Worm (Caenorhabditis elegans): ENCODE data around the gene tag-234.

tag-234 gene

ce11 chrII:5827364-5827763 is 36.6 kb upstream of the tag-234 start, which contains the start of gene tbc-2:
TSS of gene tbc-2 (minus strand) at chrII:5827443.
- TF ChIP-seq nhr-6 (tag; optimal IDR thresholded peaks at IDR 0.05) (no peak), blmp-1 (tag; optimal IDR thresholded peaks at IDR 0.05; ENCODE audit: insufficient read depth) (peak; percentile 26), sma-3 (GFP tag; optimal IDR thresholded peaks at IDR 0.05) (peak; percentile 8)

ce11 chrII:5828486-5828885 is 35.5 kb upstream of the tag-234 start, which contains the start of gene ZK1248.11:
TSS of gene ZK1248.11 (minus strand) at chrII:5828586.
- TF ChIP-seq ztf-4 (tag; optimal IDR thresholded peaks at IDR 0.05) = no peak
- TF ChIP-seq nhr-10 (tag; optimal IDR thresholded peaks at IDR 0.05) = no peak
- no peak for TF ChIP-seq ama-1 (optimal IDR thresholded peaks at IDR 0.05)
- no peak for TF ChIP-seq sem-4 (tag; optimal IDR thresholded peaks at IDR 0.05)
- TF ChIP-seq elt-3 (tag; optimal IDR thresholded peaks at IDR 0.05) = no peak
- TF ChIP-seq unc-55 (GFP tag; optimal IDR thresholded peaks at IDR 0.05) = no peak
- TF ChIP-seq skn-1 (tag; optimal IDR thresholded peaks at IDR 0.05) = no peak
- TF ChIP-seq mdl-1 (tag; optimal IDR thresholded peaks at IDR 0.05) = no peak
- TF ChIP-seq nhr-21 (tag; optimal IDR thresholded peaks at IDR 0.05) = no peak
- TF ChIP-seq ZK546.5 (tag; optimal IDR thresholded peaks at IDR 0.05) = no peak
- TF ChIP-seq lsy-2 (tag; optimal IDR thresholded peaks at IDR 0.05) = no peak
- TF ChIP-seq zag-1 (tag; optimal IDR thresholded peaks at IDR 0.05) = no peak
- TF ChIP-seq elt-1 (tag; optimal IDR thresholded peaks at IDR 0.05) = no peak
- no peak for TF ChIP-seq nhr-12 (tag; optimal IDR thresholded peaks at IDR 0.05)

ce11 chrII:5829940-5830424 is 34.0 kb upstream of the tag-234 start, which contains the start of gene col-74:
TSS of gene col-74 (plus strand) at chrII:5830374.
- TF ChIP-seq fos-1 (tag; optimal IDR thresholded peaks at IDR 0.05) (peak; percentile 47), sma-9 (GFP tag; optimal IDR thresholded peaks at IDR 0.05) (no peak), sma-9 (tag; optimal IDR thresholded peaks at IDR 0.05) (no peak)

- TF ChIP-seq unc-55 (GFP tag; optimal IDR thresholded peaks at IDR 0.05) = no peak
These were observed 32.6 kb upstream of the tag-234 start for ce11 chrII:5831373-5831772.

- TF ChIP-seq nhr-237 (tag; optimal IDR thresholded peaks at IDR 0.05) = no peak
- no peak for TF ChIP-seq lsy-2 (tag; optimal IDR thresholded peaks at IDR 0.05)
- TF ChIP-seq nhr-12 (tag; optimal IDR thresholded peaks at IDR 0.05) = no peak
- no peak for TF ChIP-seq egl-27 (tag; optimal IDR thresholded peaks at IDR 0.05)
- no peak for TF ChIP-seq nhr-25 (tag; optimal IDR thresholded peaks at IDR 0.05)
- TF ChIP-seq nhr-10 (tag; optimal IDR thresholded peaks at IDR 0.05) = no peak
- no peak for TF ChIP-seq mbf-1 (tag; optimal IDR thresholded peaks at IDR 0.05)
- no peak for TF ChIP-seq nhr-6 (tag; optimal IDR thresholded peaks at IDR 0.05)
- TF ChIP-seq nhr-77 (tag; optimal IDR thresholded peaks at IDR 0.05) = no peak
- TF ChIP-seq unc-39 (tag; optimal IDR thresholded peaks at IDR 0.05) = no peak
- TF ChIP-seq skn-1 (tag; optimal IDR thresholded peaks at IDR 0.05) = no peak
- no peak for TF ChIP-seq ceh-82 (tag; optimal IDR thresholded peaks at IDR 0.05)
- no peak for TF ChIP-seq unc-55 (GFP tag; optimal IDR thresholded peaks at IDR 0.05)
- TF ChIP-seq nhr-23 (tag; optimal IDR thresholded peaks at IDR 0.05) = no peak
- no peak for TF ChIP-seq nhr-11 (tag; optimal IDR thresholded peaks at IDR 0.05)
- no peak for TF ChIP-seq unc-62 (GFP tag; optimal IDR thresholded peaks at IDR 0.05)
- TF ChIP-seq ZK546.5 (tag; optimal IDR thresholded peaks at IDR 0.05) = no peak
- TF ChIP-seq peb-1 (tag; optimal IDR thresholded peaks at IDR 0.05) = no peak
- TF ChIP-seq lin-39 (tag; optimal IDR thresholded peaks at IDR 0.05) = no peak
- no peak for TF ChIP-seq R02D3.7 (tag; optimal IDR thresholded peaks at IDR 0.05)
These were observed 30.9 kb upstream of the tag-234 start, which contains the start of gene gtap-1 for ce11 chrII:5833136-5833535. TSS of gene gtap-1 (minus strand) at chrII:5833236.

- TF ChIP-seq ztf-4 (tag; optimal IDR thresholded peaks at IDR 0.05) (no peak), lin-13 (GFP tag; optimal IDR thresholded peaks at IDR 0.05) (no peak), nhr-6 (tag; optimal IDR thresholded peaks at IDR 0.05) (no peak), egl-27 (tag; optimal IDR thresholded peaks at IDR 0.05) (no peak), ztf-1 (GFP tag; conservative IDR thresholded peaks at IDR 0.05) (no peak), lin-11 (tag; optimal IDR thresholded peaks at IDR 0.05) (no peak), C34F6.9 (tag; optimal IDR thresholded peaks at IDR 0.05) (no peak), R02D3.7 (tag; optimal IDR thresholded peaks at IDR 0.05) (no peak)
These were observed 28.8 kb upstream of the tag-234 start for ce11 chrII:5835146-5835545.

Measured in whole organism, L2 larva.